Worm (Caenorhabditis elegans) whole organism, L4 larva: ENCODE measurements around the gene F56A8.3.

Source experiments
- Y48G9A.11 ChIP-seq: fragments of 200-800 bp; sonication (Bioruptor generic); IDR thresholded peaks from 2 replicates; pipeline ENCODE4 v1.3.6; 2022; ENCODE audit warnings: missing genetic modification reagents, missing genetic modification characterization, missing compliant biosample characterization
- aha-1 ChIP-seq: fragments of 150-350 bp; peaks from one replicate; lab custom pipeline; 2014; ENCODE audit warnings: missing biosample characterization, missing genetic modification characterization
- arid-1 ChIP-seq: fragments of 200-800 bp; sonication (Bioruptor generic); conservative IDR thresholded peaks from 2 replicates; pipeline ENCODE4 v1.3.6; 2022; ENCODE audit warnings: missing genetic modification reagents, missing genetic modification characterization, missing compliant biosample characterization
- dve-1 ChIP-seq: sonication (generic microtip); optimal IDR thresholded peaks from 2 replicates; lab custom pipeline; 2017; ENCODE audit warnings: antibody characterized with exemption, mild to moderate bottlenecking, missing genetic modification characterization, missing compliant biosample characterization; ENCODE audit not compliant: insufficient read depth
- lsy-2 ChIP-seq, 2 experiments: fragments of 150-350 bp in 1 of 2; sonication (generic microtip) in 1 of 2; optimal IDR thresholded peaks; 2 replicates each; lab custom pipeline; 2014 to 2017; ENCODE audit warnings: missing biosample characterization in 2 of 2, missing genetic modification characterization in 2 of 2
- nhr-25 ChIP-seq: sonication (generic microtip); optimal IDR thresholded peaks from 2 replicates; lab custom pipeline; 2017; ENCODE audit warnings: missing genetic modification characterization, mild to moderate bottlenecking, missing compliant biosample characterization, antibody characterized with exemption, moderate library complexity, borderline replicate concordance; ENCODE audit not compliant: insufficient read depth

DNA sequence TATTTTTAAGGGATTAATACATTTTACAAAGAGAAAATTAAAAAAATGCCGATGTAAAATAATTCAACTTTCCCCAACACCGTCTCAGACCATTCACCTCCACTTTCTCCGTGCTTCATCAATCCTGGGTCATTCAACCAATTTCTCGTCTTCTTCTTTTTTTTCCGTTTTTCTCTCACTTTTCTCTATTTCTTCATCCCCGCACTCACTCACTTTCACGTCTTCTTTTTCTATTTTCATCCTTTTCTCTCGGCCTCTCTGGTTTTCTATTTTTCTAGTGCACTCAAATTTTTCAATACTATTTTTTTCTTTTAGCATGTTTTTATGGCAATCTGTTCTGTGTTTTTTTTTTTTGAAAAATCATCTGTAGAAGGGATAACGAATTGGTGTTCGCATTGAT lies 41.0 kb upstream of the F56A8.3 start:
- TF ChIP-seq lsy-2 (tag; optimal IDR thresholded peaks at IDR 0.05; lab: Kevin White, UChicago) (no peak), dve-1 (tag; lab: Kevin White, UChicago) (no peak), arid-1 (GFP tag; lab: Robert Waterston, UW) (no peak), Y48G9A.11 (GFP tag; lab: Robert Waterston, UW) (no peak), aha-1 (tag; lab: Kevin White, UChicago) (no peak), nhr-25 (tag; lab: Kevin White, UChicago) (no peak)
